Fruit fly (Drosophila melanogaster) whole organism, wandering third instar larva: ENCODE data around the gene CG13699.

Source experiments
- Abd-B ChIP-seq: fragments of >200 bp; optimal IDR thresholded peaks from 2 replicates; lab custom pipeline; 2017; ENCODE audit warnings: missing biosample characterization, missing genetic modification characterization
- CG32264 ChIP-seq: fragments of 200-800 bp; sonication (Bioruptor generic); optimal IDR thresholded peaks from 2 replicates; lab custom pipeline; 2016; ENCODE audit warnings: missing biosample characterization, missing genetic modification characterization
- CG9705 ChIP-seq: fragments of 200-800 bp; sonication (Bioruptor generic); optimal IDR thresholded peaks from 2 replicates; lab custom pipeline; 2018; ENCODE audit warnings: missing biosample characterization, mild to moderate bottlenecking, missing genetic modification characterization
- CrebA ChIP-seq: fragments of 200-800 bp; sonication (Bioruptor generic); optimal IDR thresholded peaks from 2 replicates; lab custom pipeline; 2016; ENCODE audit warnings: missing biosample characterization, mild to moderate bottlenecking, missing genetic modification characterization, borderline replicate concordance
- Dfd ChIP-seq: fragments of >200 bp; optimal IDR thresholded peaks from 2 replicates; lab custom pipeline; 2017; ENCODE audit warnings: missing biosample characterization, missing genetic modification characterization
- Dif ChIP-seq: fragments of 200-275, 200-300 bp; sonication (Bioruptor generic); optimal IDR thresholded peaks from 2 replicates; lab custom pipeline; 2018; ENCODE audit warnings: missing biosample characterization, missing genetic modification characterization; ENCODE audit not compliant: partially characterized antibody
- GATAd ChIP-seq: sonication (Bioruptor generic); optimal IDR thresholded peaks from 2 replicates; lab custom pipeline; 2016; ENCODE audit warnings: missing biosample characterization, missing genetic modification characterization
- HLH106 ChIP-seq: fragments of 200-800 bp; optimal IDR thresholded peaks from 3 replicates; lab custom pipeline; 2019; ENCODE audit warnings: missing biosample characterization, mild to moderate bottlenecking, missing genetic modification characterization, moderate library complexity
- Hnf4 ChIP-seq: fragments of 200-800 bp; sonication (Bioruptor generic); optimal IDR thresholded peaks from 2 replicates; lab custom pipeline; 2016; ENCODE audit warnings: missing biosample characterization, mild to moderate bottlenecking, missing genetic modification characterization
- Hr78 ChIP-seq: fragments of >200 bp; optimal IDR thresholded peaks from 2 replicates; lab custom pipeline; 2017; ENCODE audit warnings: missing biosample characterization, missing genetic modification characterization
- Hr83 ChIP-seq: fragments of 200-300 bp; sonication (Bioruptor generic); optimal IDR thresholded peaks from 2 replicates; lab custom pipeline; 2016; ENCODE audit warnings: missing biosample characterization, mild to moderate bottlenecking, missing genetic modification characterization, moderate library complexity; ENCODE audit not compliant: poor library complexity, severe bottlenecking
- Jra ChIP-seq: sonication (Bioruptor generic); optimal IDR thresholded peaks from 2 replicates; lab custom pipeline; 2016; ENCODE audit warnings: missing biosample characterization, missing genetic modification characterization
- Mio ChIP-seq: sonication (Bioruptor generic); optimal IDR thresholded peaks from 2 replicates; lab custom pipeline; 2016; ENCODE audit warnings: missing biosample characterization, missing genetic modification characterization
- Myc ChIP-seq: fragments of >200 bp; optimal IDR thresholded peaks from 2 replicates; lab custom pipeline; 2017
- N ChIP-seq: fragments of >200 bp; optimal IDR thresholded peaks from 2 replicates; lab custom pipeline; 2018; ENCODE audit warnings: missing biosample characterization, missing external identifiers, missing genetic modification characterization
- OdsH ChIP-seq: fragments of 200-800 bp; sonication (Bioruptor generic); optimal IDR thresholded peaks from 2 replicates; lab custom pipeline; 2016; ENCODE audit warnings: missing biosample characterization, mild to moderate bottlenecking, missing genetic modification characterization
- Rel ChIP-seq, 2 experiments: fragments of 200-800 bp; sonication (Bioruptor generic) in 1 of 2; optimal IDR thresholded peaks; 2 replicates in 1 of 2; 3 replicates in 1 of 2; lab custom pipeline; 2016 to 2019; ENCODE audit warnings: mild to moderate bottlenecking in 2 of 2, missing biosample characterization in 2 of 2, missing genetic modification characterization in 2 of 2, moderate library complexity in 1 of 2
- Sp1 ChIP-seq: fragments of 200-800 bp; sonication (Bioruptor generic); optimal IDR thresholded peaks from 3 replicates; lab custom pipeline; 2019; ENCODE audit warnings: missing biosample characterization, mild to moderate bottlenecking, missing genetic modification characterization, moderate library complexity
- Vsx2 ChIP-seq: fragments of 200-300, 225-300 bp; sonication (Bioruptor generic); optimal IDR thresholded peaks from 2 replicates; lab custom pipeline; 2018; ENCODE audit warnings: missing biosample characterization, missing genetic modification characterization; ENCODE audit not compliant: partially characterized antibody
- br ChIP-seq: fragments of 200-800 bp; sonication (Bioruptor generic); optimal IDR thresholded peaks from 2 replicates; lab custom pipeline; 2016; ENCODE audit warnings: missing biosample characterization, missing genetic modification characterization
- brk ChIP-seq: fragments of 200-800 bp; sonication (Bioruptor generic); optimal IDR thresholded peaks from 2 replicates; lab custom pipeline; 2016; ENCODE audit warnings: missing biosample characterization, mild to moderate bottlenecking, missing genetic modification characterization
- dl ChIP-seq, 2 experiments: fragments of 175-275, 200-275 bp in 1 of 2; fragments of 200-275 bp in 1 of 2; sonication (Bioruptor generic); optimal IDR thresholded peaks; lab custom pipeline; 2018; ENCODE audit warnings: mild to moderate bottlenecking in 2 of 2, missing biosample characterization in 2 of 2, missing genetic modification characterization in 2 of 2, moderate library complexity in 2 of 2; ENCODE audit not compliant: partially characterized antibody in 2 of 2, insufficient read depth in 1 of 2
- dmrt93B ChIP-seq: fragments of 200-800 bp; sonication (Bioruptor generic); optimal IDR thresholded peaks from 2 replicates; lab custom pipeline; 2018; ENCODE audit warnings: missing biosample characterization, mild to moderate bottlenecking, missing genetic modification characterization
- dsf ChIP-seq: sonication (Bioruptor generic); optimal IDR thresholded peaks from 2 replicates; lab custom pipeline; 2016; ENCODE audit warnings: missing biosample characterization, missing genetic modification characterization, borderline replicate concordance
- ey ChIP-seq: fragments of 200-800 bp; sonication (Bioruptor generic); optimal IDR thresholded peaks from 2 replicates; lab custom pipeline; 2016; ENCODE audit warnings: missing biosample characterization, missing genetic modification characterization
- foxo ChIP-seq, 2 experiments: fragments of 200-800 bp; sonication (Bioruptor generic); optimal IDR thresholded peaks; 2 replicates in 1 of 2; 3 replicates in 1 of 2; lab custom pipeline; 2016 to 2017; ENCODE audit warnings: missing biosample characterization in 2 of 2, missing genetic modification characterization in 2 of 2
- fru ChIP-seq: fragments of 200-800 bp; sonication (Bioruptor generic); optimal IDR thresholded peaks from 3 replicates; lab custom pipeline; 2016; ENCODE audit warnings: missing biosample characterization, mild to moderate bottlenecking, missing genetic modification characterization
- h ChIP-seq: fragments of 200-800 bp; sonication (Bioruptor generic); optimal IDR thresholded peaks from 3 replicates; lab custom pipeline; 2016; ENCODE audit warnings: missing biosample characterization, mild to moderate bottlenecking, missing genetic modification characterization
- jim ChIP-seq: fragments of 175-275, 200-325 bp; sonication (Bioruptor generic); optimal IDR thresholded peaks from 2 replicates; lab custom pipeline; 2016; ENCODE audit warnings: missing biosample characterization, mild to moderate bottlenecking, missing genetic modification characterization
- lola ChIP-seq: fragments of >200 bp; optimal IDR thresholded peaks from 2 replicates; lab custom pipeline; 2017; ENCODE audit warnings: missing biosample characterization, missing genetic modification characterization
- pan ChIP-seq: fragments of >200 bp; optimal IDR thresholded peaks from 2 replicates; lab custom pipeline; 2017
- psq ChIP-seq: fragments of 200-800 bp; sonication (Bioruptor generic); optimal IDR thresholded peaks from 3 replicates; lab custom pipeline; 2017; ENCODE audit warnings: missing biosample characterization, mild to moderate bottlenecking, missing genetic modification characterization, moderate library complexity
- rgr ChIP-seq: fragments of 200-800 bp; sonication (Bioruptor generic); optimal IDR thresholded peaks from 3 replicates; lab custom pipeline; 2016; ENCODE audit warnings: missing biosample characterization, mild to moderate bottlenecking, missing genetic modification characterization
- sage ChIP-seq: fragments of 200-800 bp; sonication (Bioruptor generic); optimal IDR thresholded peaks from 2 replicates; lab custom pipeline; 2016; ENCODE audit warnings: missing biosample characterization, mild to moderate bottlenecking, missing genetic modification characterization
- sv ChIP-seq: fragments of 200-800 bp; sonication (Bioruptor generic); optimal IDR thresholded peaks from 3 replicates; lab custom pipeline; 2016; ENCODE audit warnings: missing biosample characterization, missing genetic modification characterization
- tai ChIP-seq: sonication (Bioruptor generic); optimal IDR thresholded peaks from 2 replicates; lab custom pipeline; 2016; ENCODE audit warnings: missing biosample characterization, missing genetic modification characterization
- usp ChIP-seq: fragments of >200 bp; optimal IDR thresholded peaks from 2 replicates; lab custom pipeline; 2017; ENCODE audit warnings: missing biosample characterization, missing genetic modification characterization
- woc ChIP-seq: sonication (Bioruptor generic); optimal IDR thresholded peaks from 2 replicates; lab custom pipeline; 2016; ENCODE audit warnings: missing biosample characterization, mild to moderate bottlenecking, missing genetic modification characterization

The CG13699 gene

dm6 chr3L:18138280-18138679 lies 24.0 kb downstream of the CG13699 start:
- TF ChIP-seq jim (GFP tag; lab: Kevin White, UChicago), result no peak
- no peak for TF ChIP-seq Vsx2 (GFP tag; lab: Kevin White, UChicago)
- no peak for TF ChIP-seq sv (GFP tag; lab: Kevin White, UChicago)
- no peak for TF ChIP-seq usp (GFP tag; lab: Kevin White, UChicago)
- TF ChIP-seq Hnf4 (GFP tag; lab: Kevin White, UChicago), result no peak
- TF ChIP-seq dl (GFP tag; optimal IDR thresholded peaks at IDR 0.05; lab: Kevin White, UChicago; ENCODE audit: insufficient read depth in 1 of 2, partially characterized antibody in 2 of 2), result no peak
- no peak for TF ChIP-seq Dfd (GFP tag; lab: Kevin White, UChicago)
- TF ChIP-seq fru (GFP tag; lab: Kevin White, UChicago), result no peak
- no peak for TF ChIP-seq tai (GFP tag; lab: Kevin White, UChicago)
- TF ChIP-seq h (GFP tag; lab: Kevin White, UChicago), result no peak

- TF ChIP-seq fru (GFP tag; lab: Kevin White, UChicago) (peak; percentile 8), dsf (GFP tag; lab: Kevin White, UChicago) (no peak), Rel (GFP tag; optimal IDR thresholded peaks at IDR 0.05; lab: Kevin White, UChicago) (no peak), Rel (tag; optimal IDR thresholded peaks at IDR 0.05; lab: Kevin White, UChicago) (no peak), Mio (GFP tag; lab: Kevin White, UChicago) (no peak), Jra (no peak), Dfd (GFP tag; lab: Kevin White, UChicago) (no peak), pan (lab: Kevin White, UChicago) (no peak), sv (GFP tag; lab: Kevin White, UChicago) (no peak), CG9705 (GFP tag; lab: Kevin White, UChicago) (no peak), N (no peak), usp (GFP tag; lab: Kevin White, UChicago) (no peak), tai (GFP tag; lab: Kevin White, UChicago) (no peak), Hr78 (GFP tag; lab: Kevin White, UChicago) (no peak), Dif (no peak), rgr (peak; percentile 23), brk (GFP tag; lab: Kevin White, UChicago) (no peak), CrebA (GFP tag; lab: Kevin White, UChicago) (no peak), Myc (lab: Kevin White, UChicago) (no peak), dl (GFP tag; optimal IDR thresholded peaks at IDR 0.05; lab: Kevin White, UChicago; ENCODE audit: insufficient read depth in 1 of 2, partially characterized antibody in 2 of 2) (no peak), ey (GFP tag; lab: Kevin White, UChicago) (no peak), Vsx2 (GFP tag; lab: Kevin White, UChicago) (no peak), HLH106 (peak; percentile 39), Hnf4 (GFP tag; lab: Kevin White, UChicago) (no peak), jim (GFP tag; lab: Kevin White, UChicago) (no peak), OdsH (GFP tag; lab: Kevin White, UChicago) (peak; percentile 27), dmrt93B (GFP tag; lab: Kevin White, UChicago) (no peak), Sp1 (GFP tag; lab: Kevin White, UChicago) (peak; percentile 33), psq (GFP tag; lab: Kevin White, UChicago) (peak; percentile 41), CG32264 (GFP tag; lab: Kevin White, UChicago) (no peak), br (no peak), Abd-B (GFP tag; lab: Kevin White, UChicago) (no peak), foxo (GFP tag; optimal IDR thresholded peaks at IDR 0.05; lab: Kevin White, UChicago) (no peak), Hr83 (GFP tag; lab: Kevin White, UChicago) (no peak), lola (GFP tag; lab: Kevin White, UChicago) (no peak), GATAd (GFP tag; lab: Kevin White, UChicago) (no peak), sage (no peak), woc (GFP tag; lab: Kevin White, UChicago) (peak; percentile 63), h (GFP tag; lab: Kevin White, UChicago) (peak; percentile 46)
Measured at dm6 chr3L:18137197-18137596, 25.1 kb downstream of the CG13699 start.
